Worm (Caenorhabditis elegans) whole organism, L1 larva: Measurements from ENCODE around the gene M04C3.2.

Experiments used
- ama-1 ChIP-seq: fragments of 150-350 bp; optimal IDR thresholded peaks from 2 replicates; lab custom pipeline; 2014
- elt-3 ChIP-seq, 6 experiments: fragments of 150-350 bp in 1 of 6; sonication (generic microtip); optimal IDR thresholded peaks; 2 replicates each; lab custom pipeline; 2017 to 2018; ENCODE audit warnings: missing biosample characterization in 6 of 6, missing genetic modification characterization in 6 of 6, inconsistent platforms in 1 of 6
- jun-1 ChIP-seq: fragments of 150-350 bp; optimal IDR thresholded peaks from 2 replicates; lab custom pipeline; 2014; ENCODE audit warnings: missing biosample characterization, missing genetic modification reagents, missing genetic modification characterization
- lin-39 ChIP-seq: fragments of 150-350 bp; optimal IDR thresholded peaks from 2 replicates; lab custom pipeline; 2014; ENCODE audit warnings: missing biosample characterization, missing genetic modification reagents, missing genetic modification characterization
- mdl-1 ChIP-seq, 2 experiments: fragments of 150-350 bp; optimal IDR thresholded peaks; 2 replicates each; lab custom pipeline; 2014 to 2017; ENCODE audit warnings: missing biosample characterization in 2 of 2, missing genetic modification characterization in 2 of 2, inconsistent platforms in 1 of 2
- nhr-90 ChIP-seq: sonication (generic microtip); optimal IDR thresholded peaks from 2 replicates; lab custom pipeline; 2016; ENCODE audit warnings: mild to moderate bottlenecking, missing genetic modification characterization, missing compliant biosample characterization; ENCODE audit not compliant: poor library complexity

- TF ChIP-seq mdl-1 (tag; optimal IDR thresholded peaks at IDR 0.05; lab: Kevin White, UChicago) (no peak), elt-3 (tag; optimal IDR thresholded peaks at IDR 0.05; lab: Kevin White, UChicago) (no peak), lin-39 (tag; lab: Kevin White, UChicago) (no peak), nhr-90 (tag; lab: Kevin White, UChicago) (no peak), ama-1 (no peak), jun-1 (tag; lab: Kevin White, UChicago) (no peak)
Measured at ce11 chrV:19455650-19456049, 6.9 kb upstream of the M04C3.2 start, which contains the start of the genes Y43F8B.13 and Y43F8B.14.
